Worm (Caenorhabditis elegans) whole organism, L4 larva: ENCODE measurements around the gene rskd-1.

Experiments
- F49E8.2 ChIP-seq: sonication (generic microtip); optimal IDR thresholded peaks from 2 replicates; lab custom pipeline; 2016; ENCODE audit warnings: missing compliant biosample characterization, mild to moderate bottlenecking, missing genetic modification characterization, borderline replicate concordance
- daf-16 ChIP-seq, 3 experiments: sonication (generic microtip); optimal IDR thresholded peaks; 2 replicates each; lab custom pipeline; 2016 to 2017; ENCODE audit warnings: missing genetic modification characterization in 3 of 3, missing genetic modification reagents in 3 of 3, mild to moderate bottlenecking in 2 of 3, missing compliant biosample characterization in 2 of 3, missing biosample characterization in 1 of 3, moderate library complexity in 1 of 3
- egl-27 ChIP-seq: sonication (generic microtip); optimal IDR thresholded peaks from 3 replicates; lab custom pipeline; 2017; ENCODE audit warnings: missing biosample characterization, missing genetic modification reagents, missing genetic modification characterization
- nhr-237 ChIP-seq: sonication (generic microtip); optimal IDR thresholded peaks from 2 replicates; lab custom pipeline; 2017; ENCODE audit warnings: missing biosample characterization, missing genetic modification characterization
- nhr-76 ChIP-seq: fragments of 150-350 bp; optimal IDR thresholded peaks from 2 replicates; lab custom pipeline; 2014; ENCODE audit warnings: missing biosample characterization, missing genetic modification characterization
- skn-1 ChIP-seq: fragments of 150-350 bp; optimal IDR thresholded peaks from 2 replicates; lab custom pipeline; 2014; ENCODE audit warnings: missing biosample characterization, missing genetic modification characterization

ce11 chrV:12281508-12281907 lies 6.9 kb downstream of the rskd-1 start:
- TF ChIP-seq nhr-237 (tag; lab: Kevin White, UChicago), result no peak
- no peak for TF ChIP-seq F49E8.2 (tag; lab: Kevin White, UChicago)
- TF ChIP-seq egl-27 (tag; lab: Kevin White, UChicago), result no peak
- no peak for TF ChIP-seq skn-1 (tag; lab: Kevin White, UChicago)
- no peak for TF ChIP-seq nhr-76 (tag; lab: Kevin White, UChicago)
- TF ChIP-seq daf-16 (GFP tag; optimal IDR thresholded peaks at IDR 0.05; lab: Kevin White, UChicago), result no peak
- TF ChIP-seq daf-16 (tag; optimal IDR thresholded peaks at IDR 0.05; lab: Kevin White, UChicago), result no peak
